Fruit fly (Drosophila melanogaster): ENCODE data around the gene side-VII.

The side-VII gene

DNA sequence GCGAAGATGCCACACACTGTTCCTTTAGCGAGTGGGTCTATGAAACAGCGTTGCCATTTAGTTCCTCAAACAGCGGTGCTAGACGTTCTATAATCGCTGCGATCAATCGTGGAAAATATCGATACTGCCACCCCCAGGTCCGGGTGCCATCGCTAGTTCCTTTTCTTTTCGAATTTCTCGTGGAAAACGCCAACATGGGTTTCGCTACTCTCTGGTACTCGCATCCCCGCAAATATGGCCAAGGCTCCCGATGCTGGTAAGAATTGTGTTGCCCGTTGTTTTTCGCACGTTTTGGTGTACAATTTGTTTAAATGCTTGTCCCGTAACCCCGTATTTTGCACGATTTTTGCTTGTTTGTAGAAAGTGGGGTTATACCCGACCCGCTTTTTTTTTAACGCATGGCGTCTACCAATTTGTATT lies 38.2 kb upstream of the side-VII start, which contains the start of gene RpS29 (continued):
- TF ChIP-seq maf-S (GFP tag; optimal IDR thresholded peaks at IDR 0.05) (peak; percentile 84), CG17612 (GFP tag; IDR thresholded peaks at IDR 0.05) (peak; percentile 31; the same call in 1 of the 2 replicates), ham (GFP tag; IDR thresholded peaks at IDR 0.05) (no peak), CG1529 (GFP tag; optimal IDR thresholded peaks at IDR 0.05) (peak; percentile 32), CG10321 (GFP tag; IDR thresholded peaks at IDR 0.05) (peak; percentile 54; the same call in 1 of the 2 replicates), Lim3 (GFP tag; IDR thresholded peaks at IDR 0.05) (peak; percentile 46; the same call in 1 of the 2 replicates), CG6272 (GFP tag; IDR thresholded peaks at IDR 0.05) (peak; percentile 83), zen2 (GFP tag; IDR thresholded peaks at IDR 0.05; ENCODE audit: partially characterized antibody) (peak; percentile 93), CG6683 (GFP tag; optimal IDR thresholded peaks at IDR 0.05) (peak; percentile 73), CG8924 (tag; optimal IDR thresholded peaks at IDR 0.05) (peak; percentile 58), CG3847 (GFP tag; IDR thresholded peaks at IDR 0.05) (peak; percentile 97), CG7786 (GFP tag; optimal IDR thresholded peaks at IDR 0.05) (peak; percentile 86), Atf-2 (GFP tag; optimal IDR thresholded peaks at IDR 0.05) (peak; percentile 30), MBD-R2 (GFP tag; IDR thresholded peaks at IDR 0.05) (peak; percentile 78), Oli (tag; optimal IDR thresholded peaks at IDR 0.05) (peak; percentile 12), CG2712 (tag; optimal IDR thresholded peaks at IDR 0.05) (peak; percentile 73), CG1832 (GFP tag; optimal IDR thresholded peaks at IDR 0.05) (no peak), CG4282 (GFP tag; optimal IDR thresholded peaks at IDR 0.05) (peak; percentile 84), CG14441 (GFP tag; IDR thresholded peaks at IDR 0.05) (peak; percentile 77), grau (tag; optimal IDR thresholded peaks at IDR 0.05) (peak; percentile 76), CG31224 (GFP tag; IDR thresholded peaks at IDR 0.05) (no peak), CkIIα-i1 (GFP tag; IDR thresholded peaks at IDR 0.05) (0 out of 2 replicates have a peak, but pooled peaks have one; percentile 33), CG9932 (GFP tag; IDR thresholded peaks at IDR 0.05) (peak; percentile 95), pfk (GFP tag; optimal IDR thresholded peaks at IDR 0.05) (peak; percentile 77), CG11247 (GFP tag; IDR thresholded peaks at IDR 0.05) (peak; percentile 84), CG4854 (GFP tag; optimal IDR thresholded peaks at IDR 0.05) (peak; percentile 57), Sox102F (GFP tag; optimal IDR thresholded peaks at IDR 0.05) (peak; percentile 14), bcd (GFP tag; optimal IDR thresholded peaks at IDR 0.05) (peak; percentile 85), CG14860 (GFP tag; IDR thresholded peaks at IDR 0.05; ENCODE audit: partially characterized antibody) (peak; percentile 79), Dbx (GFP tag; IDR thresholded peaks at IDR 0.05) (peak; percentile 93), Trl (optimal IDR thresholded peaks at IDR 0.05) (no peak), Trl (GFP tag; optimal IDR thresholded peaks at IDR 0.05) (peak; percentile 91), trh (GFP tag; optimal IDR thresholded peaks at IDR 0.05) (peak; percentile 53), CG3838 (GFP tag; optimal IDR thresholded peaks at IDR 0.05) (no peak), grn (GFP tag; optimal IDR thresholded peaks at IDR 0.05) (peak; percentile 61), CG4707 (GFP tag; optimal IDR thresholded peaks at IDR 0.05) (no peak), NfI (GFP tag; optimal IDR thresholded peaks at IDR 0.05) (peak; percentile 87), corto (GFP tag; optimal IDR thresholded peaks at IDR 0.05) (no peak), CG13775 (GFP tag; optimal IDR thresholded peaks at IDR 0.05) (peak; percentile 77), H15 (GFP tag; IDR thresholded peaks at IDR 0.05) (peak; percentile 68; the same call in 1 of the 3 replicates), CG14965 (GFP tag; optimal IDR thresholded peaks at IDR 0.05; ENCODE audit: borderline replicate concordance) (peak; percentile 21), sim (GFP tag; IDR thresholded peaks at IDR 0.05) (no peak), CG12769 (tag; optimal IDR thresholded peaks at IDR 0.05) (peak; percentile 89), unpg (GFP tag; optimal IDR thresholded peaks at IDR 0.05) (peak; percentile 66), nom (GFP tag; optimal IDR thresholded peaks at IDR 0.05) (peak; percentile 78), CG6854 (GFP tag; optimal IDR thresholded peaks at IDR 0.05) (peak; percentile 66), trem (tag; optimal IDR thresholded peaks at IDR 0.05) (peak; percentile 92), Oaz (GFP tag; IDR thresholded peaks at IDR 0.05) (peak; percentile 31; the same call in 1 of the 2 replicates), al (GFP tag; IDR thresholded peaks at IDR 0.05) (peak; percentile 72), CG4424 (GFP tag; optimal IDR thresholded peaks at IDR 0.05) (peak; percentile 70), CG6654 (GFP tag; optimal IDR thresholded peaks at IDR 0.05) (peak; percentile 1)

Measured in whole organism, embryonic.